Fruit fly (Drosophila melanogaster) whole organism, prepupa: Measurements from ENCODE around the gene Rga.

Source experiments
- Hr39 ChIP-seq: fragments of 200-800 bp; sonication (Bioruptor generic); optimal IDR thresholded peaks from 2 replicates; lab custom pipeline; 2016; ENCODE audit warnings: missing biosample characterization, missing genetic modification characterization
- Lpt ChIP-seq: fragments of 200-800 bp; sonication (Bioruptor generic); optimal IDR thresholded peaks from 3 replicates; lab custom pipeline; 2016; ENCODE audit warnings: missing biosample characterization, missing genetic modification characterization
- Sox15 ChIP-seq: fragments of 200-800 bp; sonication (Bioruptor generic); optimal IDR thresholded peaks from 3 replicates; lab custom pipeline; 2016; ENCODE audit warnings: missing biosample characterization, missing genetic modification characterization
- salr ChIP-seq, 2 experiments: fragments of 200-800 bp; sonication (Bioruptor generic); optimal IDR thresholded peaks; 3 replicates each; lab custom pipeline; 2016 to 2018; ENCODE audit warnings: missing biosample characterization in 2 of 2, missing genetic modification characterization in 2 of 2, mild to moderate bottlenecking in 1 of 2

DNA sequence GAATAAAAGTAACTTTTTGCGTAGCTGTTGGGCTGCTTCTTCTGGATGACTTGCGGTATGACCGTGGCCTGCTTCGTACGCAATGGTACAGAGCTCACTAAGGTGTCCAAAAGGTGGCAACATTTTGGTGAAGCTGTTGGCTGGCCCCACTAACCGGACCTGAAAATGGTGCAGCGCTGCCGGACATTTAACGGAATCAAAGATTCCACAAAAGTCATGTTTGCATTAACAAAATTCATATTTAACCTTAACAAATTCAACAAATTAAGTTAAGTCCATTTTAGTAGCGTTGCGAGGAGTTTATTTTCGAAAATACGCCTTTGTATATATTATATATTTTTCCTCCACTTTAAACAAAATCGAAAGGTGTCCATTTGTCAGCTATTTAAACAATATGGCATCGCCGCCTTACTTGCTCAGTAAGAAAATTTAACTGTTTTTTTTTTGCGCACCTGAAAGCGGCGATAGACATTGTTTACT lies 11.8 kb downstream of the Rga start, which contains the start of the genes kra and SecS:
- TF ChIP-seq Hr39 (GFP tag; lab: Kevin White, UChicago) = peak; percentile 68
- no peak for TF ChIP-seq Lpt (GFP tag; lab: Kevin White, UChicago)
- no peak for TF ChIP-seq salr (GFP tag; optimal IDR thresholded peaks at IDR 0.05; lab: Kevin White, UChicago)
- peak; percentile 61 for TF ChIP-seq Sox15 (GFP tag; lab: Kevin White, UChicago)
